Worm (Caenorhabditis elegans): Measurements from ENCODE around the gene C46C2.5.

DNA sequence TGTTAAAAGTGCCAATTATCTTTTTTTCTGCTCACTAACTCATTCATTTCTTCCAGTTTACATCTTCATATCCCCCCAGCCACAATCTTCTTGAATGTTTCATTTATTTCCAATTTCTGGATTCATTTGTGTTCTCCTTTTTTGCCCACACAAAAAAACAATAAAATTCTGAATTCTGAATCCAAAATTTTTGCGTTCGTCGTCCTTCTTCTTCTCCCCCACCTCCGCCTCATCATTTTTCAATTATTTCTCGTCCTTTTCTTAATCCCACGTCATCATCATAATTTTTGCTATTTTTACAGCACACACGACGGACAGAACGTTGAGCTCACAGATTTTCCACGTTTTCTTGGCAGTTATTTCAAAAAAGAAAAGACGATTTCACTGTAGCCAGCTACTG lies 7.9 kb downstream of the C46C2.5 start, which contains the start of gene C07C7.1:
- TF ChIP-seq ztf-29 (GFP tag; IDR thresholded peaks at IDR 0.05) = no peak
- TF ChIP-seq tab-1 (GFP tag; IDR thresholded peaks at IDR 0.05) = no peak

Data from whole organism, midembryonic.